Worm (Caenorhabditis elegans) whole organism, L1 larva: ENCODE measurements around the gene col-105.

ENCODE experiments used
- C34B4.2 ChIP-seq: sonication (generic microtip); optimal IDR thresholded peaks from 2 replicates; lab custom pipeline; 2017; ENCODE audit warnings: mild to moderate bottlenecking, missing genetic modification characterization, missing compliant biosample characterization
- Y116A8C.19 ChIP-seq: sonication (generic microtip); optimal IDR thresholded peaks from 2 replicates; lab custom pipeline; 2016; ENCODE audit warnings: missing compliant biosample characterization, missing genetic modification characterization, borderline replicate concordance
- alr-1 ChIP-seq: fragments of 200-800 bp; sonication (Bioruptor generic); optimal IDR thresholded peaks from 2 replicates; lab custom pipeline; 2018; ENCODE audit warnings: borderline replicate concordance, mild to moderate bottlenecking, missing genetic modification characterization, missing compliant biosample characterization
- blmp-1 ChIP-seq: fragments of 150-350 bp; optimal IDR thresholded peaks from 2 replicates; lab custom pipeline; 2014; ENCODE audit warnings: missing biosample characterization, missing genetic modification characterization
- ceh-8 ChIP-seq: fragments of 200-800 bp; sonication (Bioruptor generic); optimal IDR thresholded peaks from 2 replicates; lab custom pipeline; 2018; ENCODE audit warnings: mild to moderate bottlenecking, missing genetic modification characterization, moderate library complexity, missing compliant biosample characterization
- ceh-90 ChIP-seq: sonication (generic microtip); optimal IDR thresholded peaks from 2 replicates; lab custom pipeline; 2016; ENCODE audit warnings: missing genetic modification characterization, missing compliant biosample characterization
- efl-1 ChIP-seq, 4 experiments: fragments of 150-350 bp; optimal IDR thresholded peaks in 3 of 4; peaks in 1 of 4; 1 replicate in 1 of 4; 2 replicates in 3 of 4; lab custom pipeline; 2014; ENCODE audit warnings: missing biosample characterization in 2 of 4, missing genetic modification characterization in 2 of 4, missing genetic modification reagents in 2 of 4
- elt-2 ChIP-seq: sonication (generic microtip); optimal IDR thresholded peaks from 2 replicates; lab custom pipeline; 2016; ENCODE audit warnings: missing genetic modification characterization, mild to moderate bottlenecking, inconsistent platforms, missing compliant biosample characterization, missing genetic modification reagents
- elt-3 ChIP-seq, 6 experiments: fragments of 150-350 bp in 1 of 6; sonication (generic microtip); optimal IDR thresholded peaks; 2 replicates each; lab custom pipeline; 2017 to 2018; ENCODE audit warnings: missing biosample characterization in 6 of 6, missing genetic modification characterization in 6 of 6, inconsistent platforms in 1 of 6
- fkh-8 ChIP-seq: sonication (generic microtip); optimal IDR thresholded peaks from 2 replicates; lab custom pipeline; 2016; ENCODE audit warnings: mild to moderate bottlenecking, missing genetic modification characterization, missing compliant biosample characterization
- irx-1 ChIP-seq: sonication (generic microtip); optimal IDR thresholded peaks from 2 replicates; lab custom pipeline; 2016; ENCODE audit warnings: missing genetic modification characterization, missing compliant biosample characterization
- isw-1 ChIP-seq: fragments of 200-800 bp; sonication (Bioruptor generic); IDR thresholded peaks from 2 replicates; pipeline ENCODE4 v1.3.6; 2022; ENCODE audit warnings: missing genetic modification characterization, missing compliant biosample characterization
- jun-1 ChIP-seq: fragments of 150-350 bp; optimal IDR thresholded peaks from 2 replicates; lab custom pipeline; 2014; ENCODE audit warnings: missing biosample characterization, missing genetic modification reagents, missing genetic modification characterization
- lin-35 ChIP-seq, 2 experiments: fragments of 150-350 bp; optimal IDR thresholded peaks; 2 replicates each; lab custom pipeline; 2014; ENCODE audit warnings: missing biosample characterization in 2 of 2, missing genetic modification characterization in 2 of 2, missing genetic modification reagents in 2 of 2
- mef-2 ChIP-seq: fragments of 150-350 bp; optimal IDR thresholded peaks from 2 replicates; lab custom pipeline; 2014; ENCODE audit warnings: missing biosample characterization, missing genetic modification characterization
- nhr-12 ChIP-seq: sonication (generic microtip); optimal IDR thresholded peaks from 2 replicates; lab custom pipeline; 2017; ENCODE audit warnings: missing biosample characterization, missing genetic modification characterization
- nhr-28 ChIP-seq: fragments of 150-350 bp; optimal IDR thresholded peaks from 2 replicates; lab custom pipeline; 2014; ENCODE audit warnings: missing biosample characterization, missing genetic modification characterization
- nhr-77 ChIP-seq: fragments of 150-350 bp; optimal IDR thresholded peaks from 2 replicates; lab custom pipeline; 2014; ENCODE audit warnings: missing biosample characterization, missing genetic modification characterization
- nhr-90 ChIP-seq: sonication (generic microtip); optimal IDR thresholded peaks from 2 replicates; lab custom pipeline; 2016; ENCODE audit warnings: mild to moderate bottlenecking, missing genetic modification characterization, missing compliant biosample characterization; ENCODE audit not compliant: poor library complexity
- pax-3 ChIP-seq: fragments of 200-800 bp; sonication (Bioruptor generic); optimal IDR thresholded peaks from 2 replicates; lab custom pipeline; 2018; ENCODE audit warnings: mild to moderate bottlenecking, missing genetic modification characterization, moderate library complexity, missing compliant biosample characterization
- pqm-1 ChIP-seq: sonication (generic microtip); optimal IDR thresholded peaks from 3 replicates; lab custom pipeline; 2017; ENCODE audit warnings: missing biosample characterization, missing genetic modification characterization
- swsn-7 ChIP-seq: sonication (generic microtip); optimal IDR thresholded peaks from 2 replicates; lab custom pipeline; 2016; ENCODE audit warnings: missing genetic modification characterization, missing compliant biosample characterization
- unc-30 ChIP-seq: sonication (generic microtip); optimal IDR thresholded peaks from 2 replicates; lab custom pipeline; 2017; ENCODE audit warnings: missing biosample characterization, missing genetic modification characterization
- unc-62 ChIP-seq: fragments of 150-350 bp; optimal IDR thresholded peaks from 2 replicates; lab custom pipeline; 2014; ENCODE audit warnings: missing biosample characterization, missing genetic modification reagents, missing genetic modification characterization
- zag-1 ChIP-seq: fragments of 150-350 bp; optimal IDR thresholded peaks from 2 replicates; lab custom pipeline; 2014; ENCODE audit warnings: missing biosample characterization, missing genetic modification characterization
- ztf-4 ChIP-seq: fragments of 150-350 bp; optimal IDR thresholded peaks from 2 replicates; lab custom pipeline; 2014; ENCODE audit warnings: missing biosample characterization, missing genetic modification characterization

Gene col-105

DNA sequence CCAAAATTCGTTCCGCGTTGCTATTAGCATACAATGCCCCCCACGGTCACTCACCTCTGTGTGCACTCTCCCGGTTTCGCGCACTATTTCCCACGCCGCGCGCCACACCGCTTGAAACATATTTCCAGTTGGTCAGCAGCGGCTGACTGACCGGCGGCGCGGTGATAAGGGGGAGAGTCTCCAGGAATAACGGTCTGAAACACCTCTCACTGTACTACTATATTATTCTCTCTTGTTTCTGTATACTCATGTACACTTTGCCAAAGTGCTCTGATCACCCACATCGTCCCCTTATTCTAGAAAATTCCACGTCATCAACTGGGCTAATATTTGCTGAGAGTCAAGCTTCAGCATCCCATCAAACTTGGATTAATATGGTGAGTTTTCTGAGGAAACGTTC is 26.9 kb upstream of the col-105 start, which contains the start of gene nhr-41:
Gene nhr-41 (plus strand): TSS at position 301 of the 400 bp plus-strand sequence.
- TF ChIP-seq elt-3 (tag; optimal IDR thresholded peaks at IDR 0.05; lab: Kevin White, UChicago), result no peak
- no peak for TF ChIP-seq irx-1 (tag; lab: Kevin White, UChicago)
- no peak for TF ChIP-seq zag-1 (tag; lab: Kevin White, UChicago)
- no peak for TF ChIP-seq C34B4.2 (tag; lab: Kevin White, UChicago)
- TF ChIP-seq alr-1 (tag; lab: Kevin White, UChicago), result no peak

DNA sequence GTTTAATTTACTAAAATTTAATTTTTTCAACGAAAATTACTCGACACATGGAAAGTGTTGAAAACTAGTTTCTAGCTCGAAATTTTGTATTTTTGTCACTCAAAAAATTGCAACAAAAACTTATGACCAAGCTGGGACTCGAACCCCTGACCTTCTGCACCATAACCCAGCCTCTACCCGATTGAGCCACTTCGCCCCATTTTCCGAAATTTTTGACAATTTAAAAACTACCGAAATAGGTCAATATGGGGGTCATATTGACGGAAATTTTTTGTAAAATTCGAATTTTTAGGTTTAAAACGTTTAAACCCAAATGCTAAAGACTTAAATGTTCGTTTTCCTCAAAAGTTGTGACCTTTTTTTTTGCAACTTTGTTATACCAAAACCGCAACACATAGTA is 26.5 kb upstream of the col-105 start:
- TF ChIP-seq efl-1 (optimal IDR thresholded peaks at IDR 0.05; lab: Kevin White, UChicago), result no peak
- TF ChIP-seq efl-1 (GFP tag; optimal IDR thresholded peaks at IDR 0.05 in 1 of 2; lab: Kevin White, UChicago), result peak in 1 of 2 experiments; percentile 53
- TF ChIP-seq nhr-77 (tag; lab: Kevin White, UChicago), result no peak
- TF ChIP-seq, all 84 proteins: peak for 1

DNA sequence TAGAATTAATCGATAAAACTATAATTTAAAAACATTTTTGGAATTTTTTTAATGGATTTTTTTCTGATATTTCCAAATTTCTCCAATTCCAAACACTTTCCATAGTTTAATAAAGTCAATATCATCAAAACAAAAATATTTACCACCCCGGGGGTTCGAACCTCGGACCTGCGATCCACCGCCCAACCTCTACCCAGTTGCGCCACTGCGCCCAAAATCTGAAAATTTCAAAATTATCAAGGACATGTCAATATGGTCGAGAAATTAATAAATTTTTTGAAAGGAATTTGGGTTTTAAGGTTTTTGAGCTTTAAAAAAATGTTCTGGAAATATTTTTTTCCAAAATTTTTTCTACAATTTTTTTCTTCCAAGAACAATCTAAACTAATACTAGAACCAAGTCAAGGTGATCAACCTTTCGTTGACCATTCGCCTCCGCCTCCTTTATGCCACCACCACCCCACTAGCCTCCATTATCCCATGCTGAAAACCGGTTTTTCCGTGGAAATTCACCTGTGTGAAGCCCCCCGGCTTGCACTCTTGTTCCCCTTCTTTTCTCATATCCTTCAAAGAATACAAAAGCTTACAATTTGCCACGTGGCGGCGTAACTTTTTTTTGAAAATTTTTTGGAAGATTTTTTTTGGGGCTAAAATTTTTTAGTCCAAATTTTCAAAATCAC is 22.7 kb upstream of the col-105 start:
- no peak for TF ChIP-seq nhr-28 (tag; lab: Kevin White, UChicago)
- TF ChIP-seq blmp-1 (tag; lab: Kevin White, UChicago), result peak; percentile 37
- TF ChIP-seq, all 84 proteins: peak for 1

DNA sequence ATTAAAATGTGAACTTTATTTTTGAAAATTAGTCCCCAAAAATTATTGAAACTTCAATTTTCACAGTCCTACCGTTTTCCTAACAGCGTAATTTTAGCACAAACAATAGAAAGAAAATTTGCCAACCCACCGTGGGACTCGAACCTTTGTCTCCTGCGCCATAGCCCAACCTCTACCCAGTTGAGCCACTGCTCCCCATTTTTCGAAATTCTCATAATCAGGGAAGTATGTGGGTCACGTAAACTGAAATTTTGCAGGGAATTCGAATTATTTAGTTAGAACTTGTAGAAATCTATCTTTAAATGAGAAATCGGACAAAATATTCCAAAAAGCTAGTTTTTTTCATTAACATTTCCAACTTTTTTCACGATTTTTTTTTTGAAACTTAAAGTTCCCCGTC is 21.3 kb upstream of the col-105 start:
- no peak for TF ChIP-seq nhr-90 (tag; lab: Kevin White, UChicago)
- TF ChIP-seq ztf-4 (tag; lab: Kevin White, UChicago), result no peak
- no peak for TF ChIP-seq Y116A8C.19 (tag; lab: Kevin White, UChicago)
- no peak for TF ChIP-seq mef-2 (tag; lab: Kevin White, UChicago)
- no peak for TF ChIP-seq nhr-12 (tag; lab: Kevin White, UChicago)
- no peak for TF ChIP-seq elt-2 (tag; lab: Kevin White, UChicago)
- no peak for TF ChIP-seq unc-62 (GFP tag; lab: Kevin White, UChicago)

DNA sequence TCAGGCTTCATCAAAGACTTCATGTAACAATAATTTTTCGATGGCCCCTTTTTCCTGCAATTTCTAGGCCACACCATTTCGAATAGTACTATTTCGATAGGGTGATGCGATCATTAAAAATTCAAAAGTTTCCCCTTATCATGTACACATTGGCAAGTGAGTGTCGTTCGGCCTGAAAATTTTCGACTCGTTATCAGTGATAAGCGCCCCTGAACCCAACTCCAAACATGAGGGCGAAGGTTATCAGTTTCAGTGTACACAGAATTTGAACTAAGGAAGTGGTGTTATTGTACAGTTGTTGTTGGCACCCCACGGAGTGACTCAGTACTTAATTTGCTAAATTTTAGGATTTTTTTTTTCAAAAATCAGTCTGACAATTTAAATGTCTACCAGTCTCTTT is 19.9 kb upstream of the col-105 start:
- TF ChIP-seq fkh-8 (tag; lab: Kevin White, UChicago), result no peak
- peak; percentile 77 for TF ChIP-seq pqm-1 (tag; lab: Kevin White, UChicago)
- peak; percentile 92 for TF ChIP-seq elt-2 (tag; lab: Kevin White, UChicago)
- peak in 1 of 2 experiments; percentile 25 for TF ChIP-seq lin-35 (GFP tag; optimal IDR thresholded peaks at IDR 0.05; lab: Kevin White, UChicago)
- TF ChIP-seq jun-1 (tag; lab: Kevin White, UChicago), result peak; percentile 20

DNA sequence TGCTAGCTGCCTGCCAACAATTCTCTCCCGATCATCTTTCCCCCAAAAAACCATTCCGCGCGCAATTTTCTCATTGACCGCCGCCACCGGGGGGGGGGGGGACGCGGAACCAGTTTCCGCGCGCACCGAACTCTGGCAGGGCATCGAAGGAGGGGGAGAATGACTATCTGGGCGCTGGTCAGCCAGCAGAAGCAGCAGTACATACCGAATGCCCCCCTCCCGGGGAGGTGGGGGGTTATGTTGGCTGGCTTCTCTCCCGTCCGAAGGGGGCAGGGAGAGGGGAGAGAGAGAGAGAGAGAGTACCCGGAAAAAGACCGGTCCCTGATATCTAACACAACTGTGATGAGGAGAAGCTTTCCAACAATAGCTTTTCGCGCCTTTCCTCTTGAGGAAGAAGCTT is 18.7 kb upstream of the col-105 start:
- TF ChIP-seq nhr-12 (tag; lab: Kevin White, UChicago) (no peak), isw-1 (GFP tag; lab: Robert Waterston, UW) (no peak), ceh-8 (peak; percentile 79), pax-3 (tag; lab: Kevin White, UChicago) (no peak), nhr-28 (tag; lab: Kevin White, UChicago) (no peak), blmp-1 (tag; lab: Kevin White, UChicago) (peak; percentile 5)
- TF ChIP-seq, all 84 proteins: peak for 2

DNA sequence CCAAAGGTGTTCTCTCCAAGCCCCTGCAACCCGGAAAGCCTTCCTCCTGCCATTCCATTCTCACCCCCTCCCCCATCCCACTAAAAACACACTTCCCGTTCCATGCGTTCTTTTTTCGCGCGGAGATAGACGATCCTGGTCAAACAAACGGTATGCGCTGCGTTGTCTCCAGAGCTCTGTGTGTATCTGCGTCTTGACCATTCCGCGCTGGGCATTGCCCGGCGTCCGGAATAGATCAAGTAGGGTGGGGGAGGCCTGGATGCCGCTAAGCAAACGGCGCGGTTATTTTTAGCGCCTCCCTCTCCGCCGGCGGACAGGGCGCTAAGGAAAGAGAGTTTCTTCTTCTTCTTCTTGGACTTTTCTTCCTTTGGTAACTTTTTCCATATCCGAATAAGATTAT is 16.3 kb upstream of the col-105 start:
- TF ChIP-seq ceh-90 (tag; lab: Kevin White, UChicago) (no peak), swsn-7 (tag; lab: Kevin White, UChicago) (no peak), unc-30 (tag; lab: Kevin White, UChicago) (no peak)
